Worm (Caenorhabditis elegans) whole organism, young adult: ENCODE measurements around the gene R09H10.7.

Source experiments
- B0035.1 ChIP-seq: sonication (generic microtip); optimal IDR thresholded peaks from 2 replicates; lab custom pipeline; 2016; ENCODE audit warnings: missing genetic modification characterization, mild to moderate bottlenecking, missing compliant biosample characterization, missing genotype, missing genetic modification reagents
- B0336.3 ChIP-seq: fragments of 200-800 bp; sonication (Bioruptor generic); IDR thresholded peaks from 2 replicates; pipeline ENCODE4 v1.3.6; 2022; ENCODE audit warnings: missing genetic modification characterization, missing compliant biosample characterization
- F22D6.2 ChIP-seq: sonication (generic microtip); optimal IDR thresholded peaks from 2 replicates; lab custom pipeline; 2016; ENCODE audit warnings: mild to moderate bottlenecking, missing genetic modification characterization, missing compliant biosample characterization
- F49E8.2 ChIP-seq: sonication (generic microtip); optimal IDR thresholded peaks from 3 replicates; lab custom pipeline; 2017; ENCODE audit warnings: missing genetic modification characterization, mild to moderate bottlenecking, missing compliant biosample characterization, antibody characterized with exemption, moderate library complexity; ENCODE audit not compliant: insufficient read depth
- ama-1 ChIP-seq, 3 experiments: fragments of 150-350 bp in 1 of 3; sonication (generic microtip) in 2 of 3; optimal IDR thresholded peaks; 2 replicates each; lab custom pipeline; 2014 to 2018; ENCODE audit warnings: missing biosample characterization in 2 of 3, missing genetic modification characterization in 2 of 3, missing genetic modification reagents in 2 of 3
- aptf-2 ChIP-seq: fragments of 200-800 bp; sonication (Bioruptor generic); conservative IDR thresholded peaks from 2 replicates; pipeline ENCODE4 v1.3.6; 2022; ENCODE audit warnings: missing genetic modification reagents, missing genetic modification characterization, missing compliant biosample characterization
- attf-3 ChIP-seq: fragments of 200-800 bp; sonication (Bioruptor generic); conservative IDR thresholded peaks from 2 replicates; pipeline ENCODE4 v1.3.6; 2022; ENCODE audit warnings: missing genetic modification reagents, missing genetic modification characterization, missing compliant biosample characterization
- attf-5 ChIP-seq: fragments of 200-800 bp; sonication (Bioruptor generic); optimal IDR thresholded peaks from 2 replicates; lab custom pipeline; 2018; ENCODE audit warnings: mild to moderate bottlenecking, missing genetic modification characterization, missing compliant biosample characterization
- attf-6 ChIP-seq: fragments of 200-800 bp; sonication (Bioruptor generic); IDR thresholded peaks from 2 replicates; pipeline ENCODE4 v1.3.6; 2022; ENCODE audit warnings: missing genetic modification reagents, missing genetic modification characterization, missing compliant biosample characterization
- bed-1 ChIP-seq: fragments of 200-800 bp; sonication (Bioruptor generic); IDR thresholded peaks from 2 replicates; pipeline ENCODE4 v1.3.6; 2022; ENCODE audit warnings: missing genetic modification reagents, missing genetic modification characterization, missing compliant biosample characterization
- cebp-1 ChIP-seq, 2 experiments: fragments of 200-800 bp in 1 of 2; sonication (Bioruptor generic) in 1 of 2; sonication (generic microtip) in 1 of 2; IDR thresholded peaks in 1 of 2; optimal IDR thresholded peaks in 1 of 2; 2 replicates each; pipeline versions ENCODE4 v1.3.6 to Lab custom; 2017 to 2022; ENCODE audit warnings: missing compliant biosample characterization in 2 of 2, missing genetic modification characterization in 2 of 2, mild to moderate bottlenecking in 1 of 2, missing genetic modification reagents in 1 of 2, moderate library complexity in 1 of 2
- ceh-40 ChIP-seq: fragments of 200-800 bp; sonication (Bioruptor generic); IDR thresholded peaks from 2 replicates; pipeline ENCODE4 v1.3.6; 2022; ENCODE audit warnings: missing genetic modification characterization, missing compliant biosample characterization
- ceh-58 ChIP-seq: fragments of 200-800 bp; sonication (Bioruptor generic); IDR thresholded peaks from 2 replicates; pipeline ENCODE4 v1.3.6; 2022; ENCODE audit warnings: missing genetic modification characterization, missing compliant biosample characterization
- die-1 ChIP-seq: sonication (generic microtip); optimal IDR thresholded peaks from 2 replicates; lab custom pipeline; 2016; ENCODE audit warnings: missing genotype, mild to moderate bottlenecking, missing genetic modification characterization, missing compliant biosample characterization
- dpff-1 ChIP-seq: sonication (generic microtip); optimal IDR thresholded peaks from 2 replicates; lab custom pipeline; 2017; ENCODE audit warnings: mild to moderate bottlenecking, missing genetic modification characterization, missing compliant biosample characterization
- egl-44 ChIP-seq: fragments of 200-800 bp; sonication (Bioruptor generic); IDR thresholded peaks from 2 replicates; pipeline ENCODE4 v1.3.6; 2022; ENCODE audit warnings: missing genetic modification reagents, missing genetic modification characterization, missing compliant biosample characterization
- egrh-3 ChIP-seq: fragments of 200-800 bp; sonication (Bioruptor generic); IDR thresholded peaks from 2 replicates; pipeline ENCODE4 v1.3.6; 2022; ENCODE audit warnings: missing genetic modification reagents, missing genetic modification characterization, missing compliant biosample characterization
- ets-4 ChIP-seq: fragments of 200-800 bp; sonication (Bioruptor generic); optimal IDR thresholded peaks from 2 replicates; lab custom pipeline; 2018; ENCODE audit warnings: mild to moderate bottlenecking, missing genetic modification characterization, missing compliant biosample characterization
- him-1 ChIP-seq: sonication (generic microtip); optimal IDR thresholded peaks from 2 replicates; lab custom pipeline; 2016; ENCODE audit warnings: missing genotype, missing genetic modification reagents, missing genetic modification characterization, missing compliant biosample characterization
- hlh-26 ChIP-seq: fragments of 200-800 bp; sonication (Bioruptor generic); conservative IDR thresholded peaks from 2 replicates; pipeline ENCODE4 v1.3.6; 2022; ENCODE audit warnings: missing genetic modification reagents, missing genetic modification characterization, missing compliant biosample characterization
- hrde-1 ChIP-seq: sonication (generic microtip); optimal IDR thresholded peaks from 2 replicates; lab custom pipeline; 2016; ENCODE audit warnings: missing genetic modification characterization, mild to moderate bottlenecking, missing compliant biosample characterization, moderate library complexity, missing genotype, missing genetic modification reagents, borderline replicate concordance
- hsf-1 ChIP-seq: fragments of 200-800 bp; sonication (Bioruptor generic); IDR thresholded peaks from 2 replicates; pipeline ENCODE4 v1.3.6; 2022; ENCODE audit warnings: missing genetic modification reagents, missing genetic modification characterization, missing compliant biosample characterization
- let-526 ChIP-seq: fragments of 200-800 bp; sonication (Bioruptor generic); IDR thresholded peaks from 2 replicates; pipeline ENCODE4 v1.3.6; 2022; ENCODE audit warnings: missing genetic modification reagents, missing genetic modification characterization, missing compliant biosample characterization
- lir-1 ChIP-seq: fragments of 200-800 bp; sonication (Bioruptor generic); conservative IDR thresholded peaks from 2 replicates; pipeline ENCODE4 v1.3.6; 2022; ENCODE audit warnings: missing genetic modification reagents, missing genetic modification characterization, missing compliant biosample characterization
- mcd-1 ChIP-seq: fragments of 200-800 bp; sonication (Bioruptor generic); IDR thresholded peaks from 2 replicates; pipeline ENCODE4 v1.3.6; 2022; ENCODE audit warnings: missing genetic modification reagents, missing genetic modification characterization, missing compliant biosample characterization
- rcor-1 ChIP-seq: fragments of 200-800 bp; sonication (Bioruptor generic); IDR thresholded peaks from 2 replicates; pipeline ENCODE4 v1.3.6; 2022; ENCODE audit warnings: missing genetic modification reagents, missing genetic modification characterization, missing compliant biosample characterization
- snpc-4 ChIP-seq, 5 experiments: fragments of 150-350 bp in 1 of 5; sonication (generic microtip) in 4 of 5; optimal IDR thresholded peaks; 2 replicates each; lab custom pipeline; 2014 to 2018; ENCODE audit warnings: missing genetic modification characterization in 5 of 5, missing biosample characterization in 3 of 5, antibody characterized with exemption in 2 of 5, mild to moderate bottlenecking in 2 of 5, missing compliant biosample characterization in 2 of 5, missing genotype in 2 of 5, moderate library complexity in 2 of 5, missing genetic modification reagents in 1 of 5
- sptf-2 ChIP-seq: fragments of 200-800 bp; sonication (Bioruptor generic); optimal IDR thresholded peaks from 2 replicates; lab custom pipeline; 2018; ENCODE audit warnings: mild to moderate bottlenecking, missing genetic modification characterization, missing compliant biosample characterization
- tbp1 ChIP-seq: fragments of 200-800 bp; sonication (Bioruptor generic); optimal IDR thresholded peaks from 2 replicates; lab custom pipeline; 2018; ENCODE audit warnings: mild to moderate bottlenecking, missing genetic modification characterization, missing compliant biosample characterization
- unc-62 ChIP-seq: fragments of 150-350 bp; optimal IDR thresholded peaks from 2 replicates; lab custom pipeline; 2014; ENCODE audit warnings: missing biosample characterization, missing genetic modification reagents, missing genetic modification characterization
- xnd-1 ChIP-seq: sonication (generic microtip); optimal IDR thresholded peaks from 2 replicates; lab custom pipeline; 2016; ENCODE audit warnings: missing genotype, missing genetic modification reagents, missing genetic modification characterization, missing compliant biosample characterization
- zim-3 ChIP-seq: sonication (generic microtip); optimal IDR thresholded peaks from 2 replicates; lab custom pipeline; 2017; ENCODE audit warnings: mild to moderate bottlenecking, missing genetic modification characterization, moderate library complexity, missing compliant biosample characterization
- ztf-18 ChIP-seq: sonication (generic microtip); optimal IDR thresholded peaks from 2 replicates; lab custom pipeline; 2016; ENCODE audit warnings: missing genotype, mild to moderate bottlenecking, missing genetic modification characterization, missing compliant biosample characterization
- ztf-25 ChIP-seq: fragments of 200-800 bp; sonication (Bioruptor generic); IDR thresholded peaks from 2 replicates; pipeline ENCODE4 v1.3.6; 2022; ENCODE audit warnings: missing genetic modification reagents, missing genetic modification characterization, missing compliant biosample characterization

R09H10.7 gene

ce11 chrIV:10614918-10615477 is 5.9 kb upstream of the R09H10.7 start, which contains the start of gene ptr-14:
TSS of gene ptr-14 (plus strand) at chrIV:10615427.
- no peak for TF ChIP-seq xnd-1 (tag; lab: Kevin White, UChicago)
- TF ChIP-seq him-1 (tag; lab: Kevin White, UChicago): no peak
- TF ChIP-seq F22D6.2 (tag; lab: Kevin White, UChicago): no peak
- TF ChIP-seq let-526 (GFP tag; lab: Robert Waterston, UW): no peak
- TF ChIP-seq sptf-2 (GFP tag; lab: Kevin White, UChicago): no peak
- no peak for TF ChIP-seq unc-62 (GFP tag; lab: Kevin White, UChicago)
- TF ChIP-seq egl-44 (GFP tag; lab: Robert Waterston, UW): no peak
- no peak for TF ChIP-seq hrde-1 (tag; lab: Kevin White, UChicago)
- no peak for TF ChIP-seq mcd-1
- TF ChIP-seq lir-1 (GFP tag; lab: Robert Waterston, UW): no peak
- TF ChIP-seq snpc-4 (GFP tag; optimal IDR thresholded peaks at IDR 0.05; lab: Kevin White, UChicago): no peak
- no peak for TF ChIP-seq snpc-4 (tag; optimal IDR thresholded peaks at IDR 0.05; lab: Kevin White, UChicago)

- TF ChIP-seq egl-44 (GFP tag; lab: Robert Waterston, UW): no peak
- no peak for TF ChIP-seq ztf-18
- TF ChIP-seq attf-5 (GFP tag; lab: Kevin White, UChicago): no peak
- TF ChIP-seq ceh-58 (GFP tag; lab: Robert Waterston, UW): no peak
- no peak for TF ChIP-seq ztf-25 (GFP tag; lab: Robert Waterston, UW)
- no peak for TF ChIP-seq hsf-1 (GFP tag; lab: Robert Waterston, UW)
- TF ChIP-seq F49E8.2 (tag; lab: Kevin White, UChicago): no peak
- TF ChIP-seq cebp-1 (GFP tag; IDR thresholded peaks at IDR 0.05; lab: Robert Waterston, UW): no peak
- TF ChIP-seq cebp-1 (tag; optimal IDR thresholded peaks at IDR 0.05; lab: Kevin White, UChicago): no peak
- no peak for TF ChIP-seq hlh-26 (GFP tag; lab: Robert Waterston, UW)
- TF ChIP-seq B0336.3: no peak
- no peak for TF ChIP-seq sptf-2 (GFP tag; lab: Kevin White, UChicago)
- TF ChIP-seq attf-6 (GFP tag; lab: Robert Waterston, UW): no peak
- no peak for TF ChIP-seq zim-3 (tag; lab: Kevin White, UChicago)
Measured at ce11 chrIV:10616366-10616765, 4.5 kb upstream of the R09H10.7 start.

ce11 chrIV:10617099-10617498 is 3.8 kb upstream of the R09H10.7 start:
- TF ChIP-seq mcd-1 (no peak), die-1 (tag; lab: Kevin White, UChicago) (no peak), tbp1 (GFP tag; lab: Kevin White, UChicago) (no peak), bed-1 (GFP tag; lab: Robert Waterston, UW) (no peak), hrde-1 (tag; lab: Kevin White, UChicago) (no peak), B0035.1 (tag; lab: Kevin White, UChicago) (no peak), dpff-1 (tag; lab: Kevin White, UChicago) (no peak), aptf-2 (no peak), ceh-40 (GFP tag; lab: Robert Waterston, UW) (no peak), rcor-1 (GFP tag; lab: Robert Waterston, UW) (no peak), attf-3 (no peak), ama-1 (optimal IDR thresholded peaks at IDR 0.05; lab: Kevin White, UChicago) (no peak), ama-1 (GFP tag; optimal IDR thresholded peaks at IDR 0.05; lab: Kevin White, UChicago) (no peak), B0336.3 (no peak), egrh-3 (GFP tag; lab: Robert Waterston, UW) (no peak), ets-4 (GFP tag; lab: Kevin White, UChicago) (no peak)
